Worm (Caenorhabditis elegans) whole organism, L3 larva: ENCODE data around the gene ZK816.3.

Experiments
- R02D3.7 ChIP-seq: fragments of 150-350 bp; optimal IDR thresholded peaks from 2 replicates; lab custom pipeline; 2014; ENCODE audit warnings: missing biosample characterization, missing genetic modification characterization
- nhr-12 ChIP-seq: fragments of 150-350 bp; optimal IDR thresholded peaks from 2 replicates; lab custom pipeline; 2014; ENCODE audit warnings: missing biosample characterization, missing genetic modification characterization

DNA sequence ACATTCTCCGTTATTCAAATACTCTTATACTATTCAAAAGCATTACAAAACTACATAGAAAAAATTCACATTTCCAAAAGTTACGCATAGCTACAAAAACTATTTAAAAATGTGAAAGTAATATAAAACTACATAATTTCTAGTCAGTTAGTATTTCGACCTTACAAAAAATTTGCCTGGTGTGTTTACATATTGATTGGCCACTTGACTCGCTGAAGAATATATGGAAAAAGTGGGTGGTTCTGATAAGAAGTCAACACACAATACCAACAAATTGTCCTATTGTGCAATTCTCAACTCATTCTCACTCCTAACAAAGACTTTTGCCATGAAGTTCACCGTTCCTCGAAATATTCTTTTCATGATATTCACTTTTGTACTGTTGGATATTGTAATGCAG is 49.6 kb upstream of the ZK816.3 start, which contains the start of gene K09C4.1:
- TF ChIP-seq nhr-12 (tag; lab: Kevin White, UChicago) (no peak), R02D3.7 (tag; lab: Kevin White, UChicago) (no peak)
